Worm (Caenorhabditis elegans): Measurements from ENCODE around the gene C44F1.1.

The C44F1.1 gene

ce11 chrIII:3797180-3798026 lies 32.0 kb upstream of the C44F1.1 start (continued):
- TF ChIP-seq ceh-8 (GFP tag; optimal IDR thresholded peaks at IDR 0.05) (no peak), tlp-1 (tag; optimal IDR thresholded peaks at IDR 0.05) (no peak)

ce11 chrIII:3795933-3796332 lies 30.6 kb upstream of the C44F1.1 start:
- TF ChIP-seq dpl-1 (GFP tag; optimal IDR thresholded peaks at IDR 0.05) = no peak
- TF ChIP-seq nhr-85 (tag) = peak; percentile 45

ce11 chrIII:3790855-3791254 lies 25.5 kb upstream of the C44F1.1 start:
- TF ChIP-seq ztf-4 (tag; optimal IDR thresholded peaks at IDR 0.05) = no peak
- peak in 2 of 3 experiments; percentile 50 to 67 for TF ChIP-seq dpl-1 (GFP tag; optimal IDR thresholded peaks at IDR 0.05)
- TF ChIP-seq lin-39 (tag; optimal IDR thresholded peaks at IDR 0.05) = no peak
- no peak for TF ChIP-seq F16B12.6 (tag; optimal IDR thresholded peaks at IDR 0.05)
- peak in 1 of 2 experiments; percentile 34 for TF ChIP-seq efl-1 (optimal IDR thresholded peaks at IDR 0.05)
- peak; percentile 71 to 83 for TF ChIP-seq efl-1 (GFP tag; optimal IDR thresholded peaks at IDR 0.05 in 1 of 2)
- peak; percentile 17 to 38 for TF ChIP-seq lin-35 (GFP tag; optimal IDR thresholded peaks at IDR 0.05)

ce11 chrIII:3789688-3790371 lies 24.5 kb upstream of the C44F1.1 start:
- TF ChIP-seq nhr-85 (tag) (peak; percentile 55), lin-14 (GFP tag; optimal IDR thresholded peaks at IDR 0.05) (peak; percentile 7), lsy-2 (tag; optimal IDR thresholded peaks at IDR 0.05) (peak in 1 of 2 experiments; percentile 5), dpl-1 (GFP tag; optimal IDR thresholded peaks at IDR 0.05) (no peak), nhr-11 (tag; optimal IDR thresholded peaks at IDR 0.05) (no peak), efl-1 (optimal IDR thresholded peaks at IDR 0.05) (no peak), efl-1 (GFP tag; optimal IDR thresholded peaks at IDR 0.05 in 1 of 2) (peak in 1 of 2 experiments; percentile 51), ztf-4 (tag; optimal IDR thresholded peaks at IDR 0.05) (peak; percentile 7), fos-1 (tag; optimal IDR thresholded peaks at IDR 0.05) (no peak), ceh-8 (GFP tag; optimal IDR thresholded peaks at IDR 0.05) (peak; percentile 63)

- TF ChIP-seq nhr-237 (tag; optimal IDR thresholded peaks at IDR 0.05) (no peak), aha-1 (tag; optimal IDR thresholded peaks at IDR 0.05) (no peak), skn-1 (tag; optimal IDR thresholded peaks at IDR 0.05) (peak; percentile 1), ama-1 (optimal IDR thresholded peaks at IDR 0.05) (no peak), nhr-47 (tag; optimal IDR thresholded peaks at IDR 0.05) (peak; percentile 56), efl-1 (optimal IDR thresholded peaks at IDR 0.05) (peak; percentile 46 to 58), efl-1 (GFP tag; optimal IDR thresholded peaks at IDR 0.05 in 1 of 2) (peak in 1 of 2 experiments; percentile 94), fos-1 (tag; optimal IDR thresholded peaks at IDR 0.05) (peak; percentile 19), elt-3 (tag; optimal IDR thresholded peaks at IDR 0.05) (peak in 1 of 6 experiments; percentile 18), nhr-19 (GFP tag; conservative IDR thresholded peaks at IDR 0.05) (peak; percentile 67), ceh-90 (tag; optimal IDR thresholded peaks at IDR 0.05) (no peak), dpl-1 (GFP tag; optimal IDR thresholded peaks at IDR 0.05) (peak in 1 of 3 experiments; percentile 35), xbp-1 (tag; optimal IDR thresholded peaks at IDR 0.05) (peak; percentile 21), fkh-8 (tag; optimal IDR thresholded peaks at IDR 0.05) (no peak), lin-13 (GFP tag; optimal IDR thresholded peaks at IDR 0.05) (no peak), mdl-1 (tag; optimal IDR thresholded peaks at IDR 0.05) (peak in 1 of 2 experiments; percentile 30), irx-1 (tag; optimal IDR thresholded peaks at IDR 0.05) (no peak), pag-3 (tag; optimal IDR thresholded peaks at IDR 0.05; ENCODE audit: borderline replicate concordance, insufficient read depth) (no peak), nhr-84 (tag; optimal IDR thresholded peaks at IDR 0.05) (no peak), tlp-1 (tag; optimal IDR thresholded peaks at IDR 0.05) (no peak), jun-1 (tag; optimal IDR thresholded peaks at IDR 0.05) (peak; percentile 7), lsy-2 (tag; optimal IDR thresholded peaks at IDR 0.05) (peak; percentile 29 to 53), dsc-1 (tag; optimal IDR thresholded peaks at IDR 0.05) (no peak), nhr-90 (tag; optimal IDR thresholded peaks at IDR 0.05; ENCODE audit: poor library complexity) (peak; percentile 53), zag-1 (tag; optimal IDR thresholded peaks at IDR 0.05) (no peak), hlh-17 (GFP tag; optimal IDR thresholded peaks at IDR 0.05; ENCODE audit: borderline replicate concordance) (no peak), tbx-2 (tag; optimal IDR thresholded peaks at IDR 0.05) (peak; percentile 31), blmp-1 (tag; optimal IDR thresholded peaks at IDR 0.05) (peak; percentile 50), sup-37 (GFP tag; optimal IDR thresholded peaks at IDR 0.05) (peak; percentile 25), ceh-82 (tag; optimal IDR thresholded peaks at IDR 0.05) (no peak), lir-3 (tag; optimal IDR thresholded peaks at IDR 0.05; ENCODE audit: poor library complexity) (no peak)
These were observed 21.1 kb upstream of the C44F1.1 start, which contains the start of gene acy-3 for ce11 chrIII:3786427-3786935. TSS of gene acy-3 (minus strand) at chrIII:3786477.

Data from whole organism, L1 larva.